Fruit fly (Drosophila melanogaster) whole organism: Measurements from ENCODE around the gene CG18088.

ENCODE experiments used
- CG8478 ChIP-seq: fragments of >200 bp; optimal IDR thresholded peaks from 2 replicates; lab custom pipeline; 2018; ENCODE audit warnings: inconsistent platforms
- EcR ChIP-seq, 2 experiments: fragments of >200 bp; optimal IDR thresholded peaks; 2 replicates each; lab custom pipeline; 2017; ENCODE audit warnings: missing biosample characterization in 2 of 2, missing genetic modification characterization in 2 of 2, missing genetic modification reagents in 2 of 2
- pan ChIP-seq: fragments of >200 bp; optimal IDR thresholded peaks from 2 replicates; lab custom pipeline; 2017
- psq ChIP-seq: fragments of >200 bp; optimal IDR thresholded peaks from 2 replicates; lab custom pipeline; 2017
- usp ChIP-seq: fragments of >200 bp; optimal IDR thresholded peaks from 2 replicates; lab custom pipeline; 2017; ENCODE audit warnings: missing biosample characterization, missing genetic modification characterization, mixed read lengths

DNA sequence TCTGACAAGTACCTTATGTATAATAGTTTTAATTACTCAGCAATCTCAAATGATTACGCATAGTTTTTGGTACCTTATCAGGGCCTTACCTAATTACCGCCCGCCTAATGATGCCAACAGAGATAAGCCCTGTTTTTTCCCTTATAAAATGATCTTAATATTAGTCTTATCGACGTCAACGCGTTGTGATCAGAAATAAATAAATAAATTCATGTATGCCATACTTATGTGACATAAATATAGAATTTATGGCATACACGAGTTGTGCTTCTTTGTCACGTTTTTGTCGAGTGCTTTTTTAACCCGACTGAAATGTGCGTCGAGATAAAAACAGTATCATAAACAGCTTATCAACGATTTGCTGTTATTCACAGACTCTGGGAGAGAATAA lies 11.0 kb upstream of the CG18088 start:
- no peak for TF ChIP-seq CG8478 (lab: Kevin White, UChicago)
- no peak for TF ChIP-seq EcR (GFP tag; optimal IDR thresholded peaks at IDR 0.05; lab: Kevin White, UChicago)
- no peak for TF ChIP-seq psq (lab: Kevin White, UChicago)
- TF ChIP-seq usp, result no peak
- TF ChIP-seq pan (lab: Kevin White, UChicago), result no peak
